Fruit fly (Drosophila melanogaster): Measurements from ENCODE around the gene Sfp35C.

The Sfp35C gene

DNA sequence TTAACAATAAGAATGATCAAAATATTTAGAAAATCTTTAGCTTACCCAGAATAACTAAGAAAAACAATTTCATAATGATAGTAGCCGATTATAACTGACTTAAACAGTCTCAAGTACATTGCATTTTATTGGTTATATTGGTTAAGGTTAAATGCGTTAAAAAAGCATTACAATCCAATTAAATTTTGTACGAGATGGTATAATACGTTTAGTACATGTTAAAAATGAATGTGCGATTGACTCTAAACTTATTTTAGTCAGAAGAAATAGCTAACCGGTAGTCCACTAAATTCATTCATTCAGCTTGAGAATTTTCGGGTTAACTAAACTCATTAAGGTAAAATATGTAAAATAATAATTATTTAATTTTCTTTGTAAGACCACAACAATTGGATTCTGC lies at the start of gene Sfp35C:
TSS of gene Sfp35C (minus strand) at position 101 of the 400 bp plus-strand sequence.
- no peak for TF ChIP-seq gl (tag; optimal IDR thresholded peaks at IDR 0.05)
- no peak for TF ChIP-seq CG32121 (GFP tag; IDR thresholded peaks at IDR 0.05)
- no peak for TF ChIP-seq EcR (GFP tag; optimal IDR thresholded peaks at IDR 0.05)

DNA sequence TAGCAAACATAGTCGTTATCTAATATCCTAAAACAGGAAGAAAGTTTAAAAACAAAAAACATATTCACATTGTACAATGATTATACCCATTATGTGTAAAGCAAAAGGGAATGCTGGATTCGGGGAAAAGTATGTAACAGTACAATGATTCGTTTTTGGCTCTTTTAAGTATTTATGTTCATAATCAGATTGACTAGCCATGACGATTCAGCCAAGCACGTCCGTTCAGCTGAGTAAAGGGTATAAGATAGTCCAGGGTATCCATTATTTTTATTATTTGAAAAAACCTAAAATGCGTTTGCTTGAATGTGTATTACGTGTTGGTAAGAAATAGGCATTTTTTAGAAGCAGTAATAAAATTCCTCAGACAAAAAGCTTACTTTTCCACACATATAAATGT lies 47.8 kb upstream of the Sfp35C start:
- TF ChIP-seq CG17806 (tag; optimal IDR thresholded peaks at IDR 0.05): no peak
- no peak for TF ChIP-seq CG34367 (tag; optimal IDR thresholded peaks at IDR 0.05)
- TF ChIP-seq CG32121 (GFP tag; IDR thresholded peaks at IDR 0.05): no peak
- no peak for TF ChIP-seq CG12605 (GFP tag; IDR thresholded peaks at IDR 0.05)
- no peak for TF ChIP-seq CG15710 (tag; optimal IDR thresholded peaks at IDR 0.05)
- TF ChIP-seq Snoo (tag; optimal IDR thresholded peaks at IDR 0.05): no peak
- TF ChIP-seq Ets98B (GFP tag; IDR thresholded peaks at IDR 0.05): no peak

DNA sequence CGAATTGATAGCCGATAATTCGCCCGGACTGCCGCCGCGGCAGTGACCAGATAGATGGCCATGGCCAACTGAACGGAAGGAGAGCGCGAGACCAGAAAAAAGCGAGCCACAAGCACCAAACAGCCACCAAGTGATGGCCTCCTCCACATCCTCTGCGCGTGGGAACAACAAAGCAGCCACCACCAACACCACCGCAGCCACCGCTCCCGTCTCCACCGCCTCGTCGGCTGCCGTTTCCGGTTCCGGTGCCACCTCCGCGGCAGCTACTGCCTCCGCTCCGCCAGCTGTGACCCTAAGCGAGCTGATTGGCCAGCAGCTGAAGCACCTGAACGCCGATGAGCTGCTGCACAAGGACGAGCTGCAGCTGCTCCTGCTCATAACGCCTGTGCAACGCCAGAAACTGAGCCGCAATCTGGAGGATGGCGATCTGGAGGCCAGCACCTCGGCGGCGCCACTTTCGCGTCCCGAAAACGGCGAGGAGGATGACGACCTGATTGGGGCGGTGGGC lies 47.2 kb upstream of the Sfp35C start:
- no peak for TF ChIP-seq CG8159 (tag; optimal IDR thresholded peaks at IDR 0.05)
- no peak for TF ChIP-seq Pif1B (GFP tag; optimal IDR thresholded peaks at IDR 0.05)
- no peak for TF ChIP-seq CG8301 (tag; optimal IDR thresholded peaks at IDR 0.05)
- TF ChIP-seq CG14655 (GFP tag; optimal IDR thresholded peaks at IDR 0.05): no peak
- no peak for TF ChIP-seq CG4496 (GFP tag; IDR thresholded peaks at IDR 0.05)
- TF ChIP-seq fd96Ca (GFP tag; IDR thresholded peaks at IDR 0.05): no peak
- TF ChIP-seq Snoo (tag; optimal IDR thresholded peaks at IDR 0.05): no peak
- TF ChIP-seq CG34367 (tag; optimal IDR thresholded peaks at IDR 0.05): no peak
- TF ChIP-seq CG32121 (GFP tag; IDR thresholded peaks at IDR 0.05): no peak
- no peak for TF ChIP-seq CG17806 (tag; optimal IDR thresholded peaks at IDR 0.05)
- no peak for TF ChIP-seq Pif1A (GFP tag; optimal IDR thresholded peaks at IDR 0.05)
- no peak for TF ChIP-seq CG9948 (tag; optimal IDR thresholded peaks at IDR 0.05)
- no peak for TF ChIP-seq CG13204 (GFP tag; optimal IDR thresholded peaks at IDR 0.05)

DNA sequence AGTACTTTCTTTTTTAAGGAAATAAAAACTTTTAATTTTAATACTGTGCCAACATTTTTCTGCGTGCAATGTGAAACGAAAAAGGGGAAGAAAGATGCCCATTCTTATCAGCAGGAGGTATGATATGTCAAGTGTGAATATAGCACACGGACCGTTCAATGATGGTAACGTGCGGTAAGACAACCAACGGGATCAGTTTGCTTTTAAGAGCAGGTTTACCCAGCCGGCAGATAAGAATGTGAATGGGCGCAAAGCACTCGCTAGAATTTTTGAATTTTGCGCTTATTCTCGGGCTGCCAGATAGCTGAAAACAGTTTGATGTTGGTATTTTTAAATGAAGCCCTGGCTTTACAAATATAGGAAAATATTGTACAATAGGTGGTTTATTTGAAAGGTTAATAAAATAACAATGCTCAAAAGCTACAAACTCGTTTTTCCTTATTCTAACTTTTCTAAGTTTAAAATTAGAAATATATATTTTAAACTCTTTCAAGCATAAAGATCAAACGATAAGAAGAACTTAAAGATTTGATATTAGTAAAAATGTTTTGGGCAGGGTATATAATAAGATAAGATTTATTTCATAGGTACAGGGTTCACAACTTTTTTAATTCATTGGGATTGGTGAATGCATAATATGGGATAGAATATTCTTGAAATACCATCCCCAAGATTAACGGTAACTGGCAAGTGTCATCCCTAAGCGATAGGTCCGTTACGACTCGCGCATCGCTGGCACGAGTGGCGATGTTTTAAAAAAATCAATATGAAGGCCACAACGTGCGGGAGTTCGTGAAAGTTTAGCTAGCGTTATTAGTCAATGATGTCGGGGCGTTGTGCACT lies 46.5 kb upstream of the Sfp35C start, which contains the start of gene dao:
TSS of gene dao (plus strand) at position 717 of the 843 bp plus-strand sequence.
- no peak for TF ChIP-seq gl (tag; optimal IDR thresholded peaks at IDR 0.05)
- TF ChIP-seq Pif1A (GFP tag; optimal IDR thresholded peaks at IDR 0.05): no peak
- TF ChIP-seq rn (GFP tag; IDR thresholded peaks at IDR 0.05): no peak
- TF ChIP-seq fd96Ca (GFP tag; IDR thresholded peaks at IDR 0.05): no peak
- TF ChIP-seq CG32121 (GFP tag; IDR thresholded peaks at IDR 0.05): no peak
- TF ChIP-seq CG17806 (tag; optimal IDR thresholded peaks at IDR 0.05): no peak
- TF ChIP-seq CG13204 (GFP tag; optimal IDR thresholded peaks at IDR 0.05): no peak
- peak; percentile 14 for TF ChIP-seq CG14655 (GFP tag; optimal IDR thresholded peaks at IDR 0.05)
- TF ChIP-seq Ets98B (GFP tag; IDR thresholded peaks at IDR 0.05): no peak
- no peak for TF ChIP-seq EcR (GFP tag; optimal IDR thresholded peaks at IDR 0.05)
- TF ChIP-seq CG4496 (GFP tag; IDR thresholded peaks at IDR 0.05): 0 out of 3 replicates have a peak, but pooled peaks have one; percentile 10
- no peak for TF ChIP-seq CG34367 (tag; optimal IDR thresholded peaks at IDR 0.05)
- TF ChIP-seq CG8301 (tag; optimal IDR thresholded peaks at IDR 0.05): no peak
- TF ChIP-seq CG8159 (tag; optimal IDR thresholded peaks at IDR 0.05): no peak
- TF ChIP-seq D1 (tag; optimal IDR thresholded peaks at IDR 0.05): no peak
- TF ChIP-seq CG12605 (GFP tag; IDR thresholded peaks at IDR 0.05): no peak

DNA sequence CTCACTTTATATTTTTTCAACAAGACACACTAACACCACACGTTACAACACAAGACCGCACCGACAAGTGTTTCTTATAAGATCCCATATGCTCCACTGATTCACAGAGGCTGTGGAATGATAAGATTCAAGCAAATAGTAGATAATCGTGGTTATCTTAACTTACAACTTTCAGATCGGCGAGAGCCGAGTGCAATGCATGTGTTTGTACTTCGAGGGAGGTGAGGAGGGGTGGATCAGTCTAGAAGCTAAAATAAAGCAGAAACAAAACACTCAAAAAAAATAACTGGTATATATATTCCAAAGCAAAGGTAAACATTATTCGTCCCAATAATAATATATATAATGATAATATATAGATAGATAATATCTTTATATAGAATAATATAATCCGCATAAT lies 45.7 kb upstream of the Sfp35C start, which contains the start of gene ZnT35C:
TSS of gene ZnT35C (minus strand) at position 101 of the 400 bp plus-strand sequence.
- no peak for TF ChIP-seq CG8301 (tag; optimal IDR thresholded peaks at IDR 0.05)
- no peak for TF ChIP-seq CG9948 (tag; optimal IDR thresholded peaks at IDR 0.05)
- TF ChIP-seq CG34367 (tag; optimal IDR thresholded peaks at IDR 0.05): no peak
- peak; percentile 10 for TF ChIP-seq CG8159 (tag; optimal IDR thresholded peaks at IDR 0.05)
- TF ChIP-seq CG17806 (tag; optimal IDR thresholded peaks at IDR 0.05): no peak

DNA sequence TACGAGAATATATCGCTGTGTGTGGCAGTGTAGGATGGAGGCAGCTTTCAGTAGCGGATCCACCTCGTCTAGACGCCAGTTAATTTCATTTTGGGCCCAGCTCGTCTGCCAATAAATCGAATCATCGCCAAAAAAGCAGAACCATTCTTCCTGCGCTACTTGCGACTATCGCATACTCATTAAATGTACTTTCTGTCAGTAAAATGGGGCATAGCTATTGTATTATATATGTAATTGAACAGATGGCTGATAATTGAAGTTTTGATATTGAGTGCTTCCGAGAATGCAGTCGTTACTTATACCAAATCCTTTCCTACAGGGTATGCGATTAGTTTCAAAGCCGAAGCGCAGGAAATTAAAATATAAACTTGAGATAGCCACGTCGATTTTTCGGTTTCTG lies 42.8 kb upstream of the Sfp35C start:
- no peak for TF ChIP-seq Ets98B (GFP tag; IDR thresholded peaks at IDR 0.05)
- no peak for TF ChIP-seq fd96Ca (GFP tag; IDR thresholded peaks at IDR 0.05)

DNA sequence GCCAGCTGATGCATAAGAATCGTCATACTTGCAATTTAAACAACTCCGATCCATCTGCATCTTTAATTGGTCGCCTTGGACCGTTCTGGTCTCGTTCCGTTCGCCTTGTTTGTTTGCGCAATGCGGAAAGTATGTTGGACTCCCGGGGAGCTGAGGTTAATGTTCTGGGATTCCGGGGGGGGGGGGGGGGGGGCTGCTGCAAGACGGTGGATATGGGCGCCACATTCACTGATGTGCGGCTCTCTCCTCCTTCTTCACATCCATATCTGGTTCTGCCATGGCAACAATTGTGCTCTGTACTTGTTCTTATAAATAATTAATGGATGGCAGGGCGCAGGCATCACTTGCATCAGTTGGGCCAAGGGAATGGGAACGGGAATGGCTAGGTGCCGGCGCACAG lies 41.5 kb upstream of the Sfp35C start:
- TF ChIP-seq CG13204 (GFP tag; optimal IDR thresholded peaks at IDR 0.05) (peak; percentile 10), CG8159 (tag; optimal IDR thresholded peaks at IDR 0.05) (no peak), gl (tag; optimal IDR thresholded peaks at IDR 0.05) (no peak), Pif1A (GFP tag; optimal IDR thresholded peaks at IDR 0.05) (no peak), Pif1B (GFP tag; optimal IDR thresholded peaks at IDR 0.05) (no peak)
